Fruit fly (Drosophila melanogaster) whole organism, pupa: Measurements from ENCODE around the gene Bdbt.

Experiments used
- CG15710 ChIP-seq: fragments of 200-800 bp; sonication (Bioruptor generic); optimal IDR thresholded peaks from 2 replicates; lab custom pipeline; 2018; ENCODE audit warnings: missing biosample characterization, mild to moderate bottlenecking, missing genetic modification characterization, moderate library complexity
- Ets98B ChIP-seq: fragments of 200-800 bp; sonication (Bioruptor generic); IDR thresholded peaks from 2 replicates; pipeline ENCODE4 v1.3.6; 2022; ENCODE audit warnings: missing biosample characterization, missing genetic modification characterization

DNA sequence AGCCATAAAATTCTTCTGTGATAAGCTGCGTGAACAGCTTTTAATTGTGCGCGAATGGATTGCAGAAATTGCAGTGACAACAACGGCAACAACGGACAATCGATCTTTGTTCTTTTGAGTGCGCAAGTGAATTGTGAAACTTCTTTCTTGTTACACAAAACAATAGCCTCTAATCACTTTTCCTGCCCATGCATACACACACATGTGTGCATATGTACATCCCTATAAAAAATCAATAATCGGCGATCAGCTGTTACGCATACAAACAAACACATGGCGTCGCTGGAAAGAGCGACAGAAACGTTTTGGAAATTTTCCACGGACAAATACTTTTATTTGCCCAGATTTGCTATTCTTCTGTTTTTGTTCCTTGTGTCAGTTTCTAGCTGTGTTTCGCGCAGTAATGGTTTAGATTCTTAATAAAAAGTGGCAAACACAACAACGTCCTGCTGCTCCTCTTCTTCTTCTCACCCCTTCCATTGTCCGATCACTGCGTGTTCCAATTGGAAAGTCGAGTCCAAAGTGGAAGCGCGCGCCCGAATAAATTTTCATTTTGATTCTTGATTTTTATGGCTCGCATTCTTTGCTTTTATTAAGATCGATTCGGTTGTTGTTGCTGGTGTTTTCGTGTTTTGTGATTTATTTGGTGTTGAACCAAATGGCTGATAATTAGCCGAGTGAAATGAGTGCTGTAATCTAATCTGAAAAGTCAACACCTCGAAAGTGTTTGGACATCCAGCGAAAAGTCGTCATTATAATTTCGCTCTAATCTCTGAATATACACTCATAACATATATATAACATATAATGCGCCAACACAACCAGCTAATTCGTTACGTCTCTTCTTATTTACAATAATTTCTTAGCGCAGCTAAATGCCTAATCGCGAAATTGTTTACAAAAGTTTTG is 38.2 kb upstream of the Bdbt start:
- TF ChIP-seq Ets98B (GFP tag; lab: Robert Waterston, UW): no peak
- no peak for TF ChIP-seq CG15710 (tag; lab: Kevin White, UChicago)
